Fruit fly (Drosophila melanogaster): Measurements from ENCODE around the gene CG12716.
A peak's percentile ranks its signal among the peaks of the same experiment; 100 is the strongest.

Gene CG12716

DNA sequence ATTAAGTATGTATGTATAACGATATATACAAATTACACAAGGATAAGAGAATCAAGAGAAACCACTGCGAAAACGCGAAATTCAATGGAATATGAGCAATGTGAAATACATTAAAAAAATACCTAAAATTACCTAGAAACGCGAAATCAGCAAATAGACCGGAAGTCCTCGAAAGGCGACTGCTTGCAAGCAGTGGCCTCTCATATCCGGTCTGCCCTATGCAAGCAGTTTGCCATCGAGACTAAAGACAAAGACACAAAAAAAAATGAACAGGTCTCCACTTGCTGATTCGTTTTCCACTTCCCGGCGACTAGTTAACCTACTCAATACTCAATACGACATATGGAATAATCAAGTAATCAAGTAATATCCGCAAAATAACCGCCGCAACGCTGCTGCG lies 28.4 kb downstream of the CG12716 start (continued):
- TF ChIP-seq CG1024 (GFP tag; IDR thresholded peaks at IDR 0.05) (no peak), eve (GFP tag; optimal IDR thresholded peaks at IDR 0.05) (no peak), CG7271 (tag; optimal IDR thresholded peaks at IDR 0.05) (peak; percentile 91), CG30020 (tag; optimal IDR thresholded peaks at IDR 0.05) (no peak), lov (optimal IDR thresholded peaks at IDR 0.05) (no peak), lov (GFP tag; IDR thresholded peaks at IDR 0.05) (no peak), Sox102F (GFP tag; optimal IDR thresholded peaks at IDR 0.05) (no peak), kay (GFP tag; optimal IDR thresholded peaks at IDR 0.05) (no peak), CG7357 (GFP tag; IDR thresholded peaks at IDR 0.05) (no peak), CG7556 (GFP tag; optimal IDR thresholded peaks at IDR 0.05) (no peak), CG33557 (GFP tag; optimal IDR thresholded peaks at IDR 0.05) (peak; percentile 55), dysf (GFP tag; IDR thresholded peaks at IDR 0.05) (no peak), chif (GFP tag; optimal IDR thresholded peaks at IDR 0.05) (no peak), knrl (GFP tag; IDR thresholded peaks at IDR 0.05; ENCODE audit: partially characterized antibody) (no peak), CHES-1-like (GFP tag; optimal IDR thresholded peaks at IDR 0.05) (no peak), klu (GFP tag; IDR thresholded peaks at IDR 0.05) (no peak), CG6813 (GFP tag; optimal IDR thresholded peaks at IDR 0.05) (peak; percentile 53), CG43689 (GFP tag; IDR thresholded peaks at IDR 0.05) (no peak), nerfin-1 (tag; optimal IDR thresholded peaks at IDR 0.05) (peak; percentile 24), CG17361 (GFP tag; IDR thresholded peaks at IDR 0.05) (no peak), tap (tag; optimal IDR thresholded peaks at IDR 0.05) (no peak), crp (GFP tag; optimal IDR thresholded peaks at IDR 0.05) (no peak), Dip3 (GFP tag; optimal IDR thresholded peaks at IDR 0.05) (no peak), tll (GFP tag; optimal IDR thresholded peaks at IDR 0.05) (no peak), zf30C (GFP tag; optimal IDR thresholded peaks at IDR 0.05) (no peak), CG8359 (GFP tag; optimal IDR thresholded peaks at IDR 0.05; ENCODE audit: borderline replicate concordance) (peak; percentile 3), NK7.1 (GFP tag; optimal IDR thresholded peaks at IDR 0.05) (no peak), rib (GFP tag; IDR thresholded peaks at IDR 0.05) (no peak), gcm (GFP tag; optimal IDR thresholded peaks at IDR 0.05) (no peak), CG10209 (GFP tag; optimal IDR thresholded peaks at IDR 0.05) (peak; percentile 22), HmgD (GFP tag; optimal IDR thresholded peaks at IDR 0.05) (no peak), sqz (GFP tag; optimal IDR thresholded peaks at IDR 0.05) (no peak), sug (tag; optimal IDR thresholded peaks at IDR 0.05) (no peak), mam (GFP tag; optimal IDR thresholded peaks at IDR 0.05) (no peak), B-H1 (GFP tag; IDR thresholded peaks at IDR 0.05) (no peak), CG9797 (GFP tag; optimal IDR thresholded peaks at IDR 0.05) (no peak), CG9876 (GFP tag; optimal IDR thresholded peaks at IDR 0.05) (no peak), inv (GFP tag; IDR thresholded peaks at IDR 0.05; ENCODE audit: partially characterized antibody) (no peak), BEAF-32 (GFP tag; optimal IDR thresholded peaks at IDR 0.05) (no peak), CG12236 (GFP tag; optimal IDR thresholded peaks at IDR 0.05) (no peak), ac (GFP tag; optimal IDR thresholded peaks at IDR 0.05) (no peak), sima (GFP tag; optimal IDR thresholded peaks at IDR 0.05) (no peak), CG17359 (tag; optimal IDR thresholded peaks at IDR 0.05) (peak; percentile 28), prd (optimal IDR thresholded peaks at IDR 0.05) (no peak), prd (GFP tag; IDR thresholded peaks at IDR 0.05) (no peak), Meics (GFP tag; optimal IDR thresholded peaks at IDR 0.05) (peak; percentile 29), so (GFP tag; IDR thresholded peaks at IDR 0.05) (no peak), pb (GFP tag; optimal IDR thresholded peaks at IDR 0.05) (no peak), vnd (GFP tag; IDR thresholded peaks at IDR 0.05; ENCODE audit: partially characterized antibody) (no peak), CG10321 (GFP tag; IDR thresholded peaks at IDR 0.05) (no peak), Bteb2 (GFP tag; optimal IDR thresholded peaks at IDR 0.05) (no peak), CG13424 (tag; optimal IDR thresholded peaks at IDR 0.05) (no peak)
